Fruit fly (Drosophila melanogaster) whole organism, adult: Measurements from ENCODE around the gene Frl.

ENCODE experiments used
- Clk ChIP-seq: fragments of 200-800 bp; sonication (Bioruptor generic); optimal IDR thresholded peaks from 2 replicates; lab custom pipeline; 2017; ENCODE audit warnings: missing biosample characterization, missing genetic modification characterization
- Crg-1 ChIP-seq: fragments of 200-800 bp; sonication (Bioruptor generic); optimal IDR thresholded peaks from 2 replicates; lab custom pipeline; 2016; ENCODE audit warnings: missing biosample characterization, missing genetic modification characterization
- cic ChIP-seq: fragments of 200-800 bp; sonication (Bioruptor generic); optimal IDR thresholded peaks from 2 replicates; lab custom pipeline; 2017; ENCODE audit warnings: missing biosample characterization, mild to moderate bottlenecking, missing genetic modification characterization, moderate library complexity
- kay ChIP-seq: fragments of 200-800 bp; sonication (Bioruptor generic); peaks from one replicate; lab custom pipeline; 2016; ENCODE audit warnings: missing biosample characterization, missing genetic modification characterization, borderline replicate concordance
- pad ChIP-seq: fragments of 200-800 bp; sonication (Bioruptor generic); optimal IDR thresholded peaks from 3 replicates; lab custom pipeline; 2017; ENCODE audit warnings: missing biosample characterization, missing genetic modification characterization, mild to moderate bottlenecking, moderate library complexity, missing genetic modification reagents
- toe ChIP-seq: fragments of 200-800 bp; sonication (Bioruptor generic); optimal IDR thresholded peaks from 2 replicates; lab custom pipeline; 2016; ENCODE audit warnings: missing biosample characterization, missing genetic modification characterization

- TF ChIP-seq Clk (no peak), pad (GFP tag; lab: Kevin White, UChicago) (no peak), kay (GFP tag; lab: Kevin White, UChicago) (peak; percentile 89), toe (no peak), cic (GFP tag; lab: Kevin White, UChicago) (peak; percentile 79), Crg-1 (no peak)
Observed at dm6 chr3L:14005627-14006287, 47.3 kb upstream of the Frl start.
